Worm (Caenorhabditis elegans) whole organism, L4 larva: ENCODE data around the gene C07A9.10.
"Not testable (repeated sequence)": the region's sequence is repeated elsewhere in the genome, so short reads cannot be mapped to it uniquely, and the experiment has no call there.

Experiments used
- R02D3.7 ChIP-seq: fragments of 150-350 bp; sonication (generic microtip); optimal IDR thresholded peaks from 3 replicates; lab custom pipeline; 2014; ENCODE audit warnings: missing biosample characterization, missing genetic modification characterization
- daf-8 ChIP-seq: fragments of 200-800 bp; sonication (Bioruptor generic); IDR thresholded peaks from 2 replicates; pipeline ENCODE4 v1.3.6; 2022; ENCODE audit warnings: missing genetic modification characterization, missing compliant biosample characterization
- mdl-1 ChIP-seq, 2 experiments: fragments of 150-350 bp in 1 of 2; sonication (generic microtip) in 1 of 2; optimal IDR thresholded peaks; 2 replicates each; lab custom pipeline; 2014 to 2017; ENCODE audit warnings: missing biosample characterization in 2 of 2, missing genetic modification characterization in 2 of 2
- nhr-11 ChIP-seq: fragments of 150-350 bp; optimal IDR thresholded peaks from 2 replicates; lab custom pipeline; 2014; ENCODE audit warnings: missing biosample characterization, missing genetic modification characterization
- set-16 ChIP-seq: fragments of 200-800 bp; sonication (Bioruptor generic); IDR thresholded peaks from 2 replicates; pipeline ENCODE4 v1.3.6; 2022; ENCODE audit warnings: missing genetic modification reagents, missing genetic modification characterization, missing compliant biosample characterization
- skn-1 ChIP-seq: fragments of 150-350 bp; optimal IDR thresholded peaks from 2 replicates; lab custom pipeline; 2014; ENCODE audit warnings: missing biosample characterization, missing genetic modification characterization

DNA sequence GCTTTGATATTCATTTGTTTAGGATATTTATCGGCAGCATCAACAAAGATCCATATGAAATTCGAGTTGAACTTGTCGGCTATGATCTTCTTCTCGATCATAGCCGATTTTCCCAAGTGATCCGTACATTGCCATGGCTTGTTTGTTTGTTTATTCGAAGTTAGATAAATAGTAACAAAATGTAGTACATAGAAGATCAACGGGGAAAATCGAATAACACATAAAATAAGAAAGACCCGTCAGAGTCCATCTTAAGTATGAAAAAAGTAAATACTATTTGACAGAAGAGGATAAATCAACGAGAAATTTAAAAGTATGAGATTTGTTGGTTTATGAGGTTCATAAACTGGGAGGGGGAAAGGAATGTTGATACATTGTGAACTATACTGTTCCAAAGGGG is 3.1 kb downstream of the C07A9.10 start, which contains the start of gene C07A9.5:
- not testable (repeated sequence) for TF ChIP-seq skn-1 (tag; lab: Kevin White, UChicago); daf-8 (GFP tag; lab: Robert Waterston, UW); mdl-1 (tag; optimal IDR thresholded peaks at IDR 0.05; lab: Kevin White, UChicago); R02D3.7 (tag; lab: Kevin White, UChicago); nhr-11 (tag; lab: Kevin White, UChicago); set-16 (GFP tag; lab: Robert Waterston, UW)
